Fruit fly (Drosophila melanogaster) whole organism: ENCODE data around the gene CG13040.

Experiments used
- CG8478 ChIP-seq: fragments of >200 bp; optimal IDR thresholded peaks from 2 replicates; lab custom pipeline; 2018; ENCODE audit warnings: inconsistent platforms
- Dll ChIP-seq: fragments of >200 bp; optimal IDR thresholded peaks from 2 replicates; lab custom pipeline; 2017
- EcR ChIP-seq, 2 experiments: fragments of >200 bp; optimal IDR thresholded peaks; 2 replicates each; lab custom pipeline; 2017; ENCODE audit warnings: missing biosample characterization in 2 of 2, missing genetic modification characterization in 2 of 2, missing genetic modification reagents in 2 of 2
- pan ChIP-seq: fragments of >200 bp; optimal IDR thresholded peaks from 2 replicates; lab custom pipeline; 2017
- psq ChIP-seq: fragments of >200 bp; optimal IDR thresholded peaks from 2 replicates; lab custom pipeline; 2017
- usp ChIP-seq: fragments of >200 bp; optimal IDR thresholded peaks from 2 replicates; lab custom pipeline; 2017; ENCODE audit warnings: missing biosample characterization, missing genetic modification characterization, mixed read lengths

Gene CG13040

DNA sequence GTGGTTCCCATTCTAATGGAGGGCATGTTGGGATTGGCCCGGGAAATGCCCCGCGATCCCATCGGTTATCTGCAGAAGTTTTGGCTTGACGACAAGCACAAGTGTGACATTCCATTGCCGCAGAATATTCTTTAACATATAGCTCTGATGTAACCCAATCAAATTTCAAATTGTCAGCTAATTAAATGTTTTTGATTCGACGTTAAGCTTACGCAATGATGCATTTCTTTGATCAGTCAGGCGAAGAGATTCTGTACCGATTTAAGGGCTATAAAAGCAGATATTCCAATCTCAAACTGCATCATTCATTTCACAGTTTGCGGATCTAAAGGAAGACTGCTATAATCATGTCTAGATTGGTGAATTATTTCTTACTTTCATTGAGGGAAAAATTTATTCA is 5.1 kb upstream of the CG13040 start, which contains the start of gene retinin:
Gene retinin (plus strand): TSS at position 301 of the 400 bp plus-strand sequence.
- TF ChIP-seq EcR (GFP tag; optimal IDR thresholded peaks at IDR 0.05; lab: Kevin White, UChicago) (no peak), usp (GFP tag; lab: Kevin White, UChicago) (no peak), pan (lab: Kevin White, UChicago) (no peak), psq (lab: Kevin White, UChicago) (no peak), Dll (lab: Kevin White, UChicago) (no peak), CG8478 (lab: Kevin White, UChicago) (no peak)

DNA sequence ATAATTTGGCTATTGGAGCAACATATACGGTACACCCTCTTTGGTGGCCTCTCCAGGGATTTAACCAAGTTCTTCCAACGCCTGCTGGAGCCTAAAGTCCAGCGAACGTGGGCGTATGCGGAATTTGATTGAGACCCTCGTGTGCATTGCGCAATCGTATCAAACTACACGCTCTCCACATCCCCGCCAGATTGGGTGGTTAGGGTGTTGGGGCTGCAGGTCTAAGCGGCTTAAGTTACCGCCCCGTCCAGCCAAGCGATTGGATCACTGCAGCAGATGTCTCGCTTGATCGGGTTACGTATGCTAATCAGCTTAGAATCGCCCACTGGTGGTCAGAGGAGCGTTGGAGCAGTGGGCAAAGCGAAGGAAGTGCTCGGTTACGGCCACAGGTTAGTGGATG is 4.2 kb upstream of the CG13040 start, which contains the start of gene CG33060:
Gene CG33060 (plus strand): TSS at position 301 of the 400 bp plus-strand sequence.
- TF ChIP-seq Dll (lab: Kevin White, UChicago) (no peak), psq (lab: Kevin White, UChicago) (no peak), EcR (GFP tag; optimal IDR thresholded peaks at IDR 0.05; lab: Kevin White, UChicago) (no peak), CG8478 (lab: Kevin White, UChicago) (no peak), usp (GFP tag; lab: Kevin White, UChicago) (no peak), pan (lab: Kevin White, UChicago) (no peak)

DNA sequence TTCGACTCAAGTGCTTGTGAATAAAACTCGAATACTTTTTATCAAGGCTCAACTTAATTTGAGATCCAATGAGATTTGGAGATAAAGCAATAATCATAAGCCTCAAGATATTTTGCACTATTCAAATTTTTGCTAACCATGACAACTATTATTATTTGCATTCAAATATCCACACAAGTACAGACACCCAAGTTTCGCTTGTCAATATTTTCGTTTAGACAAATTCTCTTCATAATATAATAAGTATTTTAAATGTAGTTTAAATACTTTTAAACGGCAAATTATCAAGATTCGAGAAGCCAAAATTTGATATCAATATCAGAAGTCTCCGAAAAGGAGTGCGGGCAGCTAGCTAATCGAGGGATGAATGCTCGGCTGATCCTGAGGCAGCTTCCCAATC is 2.9 kb upstream of the CG13040 start, which contains the start of gene CG33061:
Gene CG33061 (plus strand): TSS at position 301 of the 400 bp plus-strand sequence.
- no peak for TF ChIP-seq psq (lab: Kevin White, UChicago)
- TF ChIP-seq CG8478 (lab: Kevin White, UChicago) = no peak
- TF ChIP-seq EcR (GFP tag; optimal IDR thresholded peaks at IDR 0.05; lab: Kevin White, UChicago) = no peak
- no peak for TF ChIP-seq pan (lab: Kevin White, UChicago)
- no peak for TF ChIP-seq usp (GFP tag; lab: Kevin White, UChicago)
- TF ChIP-seq Dll (lab: Kevin White, UChicago) = no peak

DNA sequence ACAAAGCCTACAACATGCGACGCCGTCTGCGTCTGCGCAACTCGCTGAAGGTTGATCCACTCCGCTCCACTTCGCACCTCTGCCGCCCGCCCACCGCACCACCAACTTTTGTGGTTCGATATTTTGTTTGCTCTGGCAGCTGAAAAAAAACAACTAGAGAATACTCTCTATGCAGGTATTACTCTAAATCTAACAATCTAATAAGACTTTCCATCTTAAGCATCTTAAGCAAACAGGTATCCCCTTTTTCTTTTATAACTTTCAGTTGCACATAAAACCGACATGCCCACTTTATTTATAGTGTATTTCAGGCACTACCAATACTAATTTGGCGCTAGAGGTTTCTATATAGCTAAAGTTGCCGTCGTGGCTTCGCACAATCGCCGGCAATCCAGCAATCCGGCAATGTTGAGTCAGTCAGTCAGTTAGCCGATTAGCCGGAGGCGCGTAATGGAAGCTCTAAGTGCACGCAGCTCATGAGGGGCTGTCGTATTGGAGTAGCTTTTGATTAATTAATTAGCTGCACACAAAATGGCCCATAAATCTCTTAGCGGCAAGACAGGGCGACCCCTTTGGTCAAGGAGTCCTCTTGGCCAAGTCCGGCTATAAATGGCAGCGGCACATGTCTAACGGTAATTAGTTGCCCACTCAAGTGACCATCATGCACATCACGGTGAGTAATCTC is 1.8 kb upstream of the CG13040 start, which contains the start of gene CG13058:
Gene CG13058 (plus strand): TSS at position 635 of the 685 bp plus-strand sequence.
- TF ChIP-seq usp (GFP tag; lab: Kevin White, UChicago) = no peak

DNA sequence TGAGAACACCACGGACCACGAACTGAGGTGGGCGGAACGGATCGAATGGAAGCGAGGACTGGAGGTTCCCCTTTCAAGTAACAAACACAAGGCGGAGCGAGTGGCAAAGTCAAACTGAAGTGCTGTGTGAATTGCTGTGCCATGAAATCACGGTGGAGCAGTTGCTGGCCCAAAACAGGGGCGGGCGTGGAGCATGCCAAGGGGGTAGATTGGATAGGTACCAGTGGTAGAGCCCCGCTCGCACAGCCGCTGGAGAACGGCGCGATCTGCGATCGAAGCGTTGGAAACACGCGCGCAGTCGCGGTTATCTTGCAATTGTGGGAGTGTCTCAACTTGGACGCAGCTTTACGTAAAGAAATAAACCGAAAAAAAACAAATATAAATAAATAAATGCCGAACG is 1.2 kb upstream of the CG13040 start, which contains the start of gene CG13038:
Gene CG13038 (minus strand): TSS at position 118 of the 400 bp plus-strand sequence.
- TF ChIP-seq pan (lab: Kevin White, UChicago) (no peak), CG8478 (lab: Kevin White, UChicago) (no peak), usp (GFP tag; lab: Kevin White, UChicago) (no peak), psq (lab: Kevin White, UChicago) (no peak), Dll (lab: Kevin White, UChicago) (no peak), EcR (GFP tag; optimal IDR thresholded peaks at IDR 0.05; lab: Kevin White, UChicago) (no peak)

DNA sequence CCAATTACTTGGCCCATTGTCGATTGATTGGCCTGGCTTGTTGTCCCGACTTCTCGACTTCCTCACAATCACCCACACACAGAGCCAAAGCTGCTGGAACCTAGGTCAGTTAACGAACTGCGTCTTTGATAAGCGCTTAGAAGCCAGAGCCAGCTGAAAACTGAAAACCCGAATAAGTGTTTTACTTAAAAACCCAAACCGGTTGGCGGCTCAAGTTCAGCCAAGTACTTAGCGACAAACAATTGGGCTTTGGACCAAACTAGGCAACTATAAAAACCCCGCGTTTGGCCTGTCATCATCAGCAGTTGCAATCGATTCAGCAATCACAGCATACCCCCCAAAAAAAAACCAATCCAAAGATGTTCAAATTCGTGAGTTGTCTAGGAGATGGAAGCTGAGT is 3.2 kb downstream of the CG13040 start, which contains the start of gene CG13059:
Gene CG13059 (plus strand): TSS at position 301 of the 400 bp plus-strand sequence.
- TF ChIP-seq EcR (GFP tag; optimal IDR thresholded peaks at IDR 0.05; lab: Kevin White, UChicago) (no peak), CG8478 (lab: Kevin White, UChicago) (no peak), pan (lab: Kevin White, UChicago) (no peak), psq (lab: Kevin White, UChicago) (no peak), usp (GFP tag; lab: Kevin White, UChicago) (no peak), Dll (lab: Kevin White, UChicago) (no peak)

DNA sequence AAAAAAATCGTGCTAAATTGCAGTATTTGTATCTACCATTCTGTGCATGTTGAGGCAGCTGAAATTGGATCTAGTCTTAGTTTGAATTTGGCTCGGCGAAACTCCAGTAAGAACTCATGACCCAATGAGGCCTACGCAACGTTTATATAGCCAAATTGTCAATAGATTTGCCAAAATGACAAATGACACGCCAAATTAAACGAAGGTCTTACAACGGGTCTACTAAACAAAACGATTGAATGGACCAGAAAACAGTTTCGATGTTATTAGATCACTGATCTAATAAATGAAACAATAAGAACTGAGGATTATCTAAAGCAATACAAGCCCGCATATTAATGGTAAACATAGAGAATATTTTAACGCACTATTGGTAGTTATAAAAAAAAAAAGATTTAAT is 5.4 kb downstream of the CG13040 start, which contains the start of gene CG42718:
Gene CG42718 (minus strand): TSS at position 101 of the 400 bp plus-strand sequence.
- no peak for TF ChIP-seq Dll (lab: Kevin White, UChicago)
- no peak for TF ChIP-seq pan (lab: Kevin White, UChicago)
- TF ChIP-seq CG8478 (lab: Kevin White, UChicago) = no peak
- no peak for TF ChIP-seq psq (lab: Kevin White, UChicago)
- TF ChIP-seq EcR (GFP tag; optimal IDR thresholded peaks at IDR 0.05; lab: Kevin White, UChicago) = no peak
- no peak for TF ChIP-seq usp (GFP tag; lab: Kevin White, UChicago)

DNA sequence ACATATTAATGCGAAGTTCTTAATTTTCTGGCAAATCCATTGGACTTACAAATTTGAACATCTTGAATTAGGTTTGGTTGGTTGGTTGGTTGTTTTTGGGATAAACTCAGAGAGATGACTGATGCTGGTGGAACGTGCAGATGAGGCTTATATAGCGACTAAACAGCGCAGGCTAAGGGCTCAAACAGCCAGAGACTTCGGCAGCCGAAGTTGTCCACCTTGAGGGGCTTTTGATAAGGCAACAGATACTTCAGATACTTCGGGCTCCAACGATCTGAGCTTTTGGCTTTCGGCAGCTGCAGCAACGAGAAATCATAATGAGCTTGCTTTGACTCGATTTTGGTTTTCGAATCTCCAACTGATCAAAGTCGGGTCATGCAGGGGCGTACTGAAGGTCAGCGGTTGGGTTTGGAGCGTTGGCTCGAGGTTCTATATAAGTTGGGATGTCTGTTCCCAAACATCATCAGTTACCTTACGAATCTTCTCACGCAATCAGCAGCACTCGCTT is 7.1 kb downstream of the CG13040 start, which contains the start of the genes CG13041 and CG13060:
Gene CG13041 (minus strand): TSS at position 128 of the 508 bp plus-strand sequence.
Gene CG13060 (plus strand): TSS at position 458 of the 508 bp plus-strand sequence.
- TF ChIP-seq psq (lab: Kevin White, UChicago) (no peak), usp (GFP tag; lab: Kevin White, UChicago) (no peak), CG8478 (lab: Kevin White, UChicago) (no peak), Dll (lab: Kevin White, UChicago) (no peak), pan (lab: Kevin White, UChicago) (no peak), EcR (GFP tag; optimal IDR thresholded peaks at IDR 0.05; lab: Kevin White, UChicago) (no peak)

DNA sequence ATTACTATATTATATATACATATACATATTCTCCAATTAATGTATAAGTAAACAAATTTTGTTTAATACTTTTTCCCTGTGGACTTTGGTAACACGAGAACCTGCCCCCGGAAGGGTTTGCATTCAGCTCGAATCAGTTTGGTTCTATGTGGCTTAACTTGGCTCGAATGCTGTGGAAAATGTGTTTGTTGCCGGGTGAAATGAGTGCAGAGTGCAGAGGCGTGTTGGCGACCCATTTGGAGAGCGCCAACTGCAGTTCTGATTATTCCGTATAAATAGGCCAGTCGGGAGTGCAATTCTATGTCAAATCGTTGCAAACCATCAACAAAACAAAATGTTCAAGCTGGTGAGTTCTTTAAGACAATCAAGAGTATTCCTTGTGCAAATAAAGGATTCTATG is 8.8 kb downstream of the CG13040 start, which contains the start of gene Nplp3:
Gene Nplp3 (plus strand): TSS at position 301 of the 400 bp plus-strand sequence.
- TF ChIP-seq pan (lab: Kevin White, UChicago) (no peak), CG8478 (lab: Kevin White, UChicago) (no peak), usp (GFP tag; lab: Kevin White, UChicago) (no peak), psq (lab: Kevin White, UChicago) (no peak), EcR (GFP tag; optimal IDR thresholded peaks at IDR 0.05; lab: Kevin White, UChicago) (no peak), Dll (lab: Kevin White, UChicago) (no peak)

DNA sequence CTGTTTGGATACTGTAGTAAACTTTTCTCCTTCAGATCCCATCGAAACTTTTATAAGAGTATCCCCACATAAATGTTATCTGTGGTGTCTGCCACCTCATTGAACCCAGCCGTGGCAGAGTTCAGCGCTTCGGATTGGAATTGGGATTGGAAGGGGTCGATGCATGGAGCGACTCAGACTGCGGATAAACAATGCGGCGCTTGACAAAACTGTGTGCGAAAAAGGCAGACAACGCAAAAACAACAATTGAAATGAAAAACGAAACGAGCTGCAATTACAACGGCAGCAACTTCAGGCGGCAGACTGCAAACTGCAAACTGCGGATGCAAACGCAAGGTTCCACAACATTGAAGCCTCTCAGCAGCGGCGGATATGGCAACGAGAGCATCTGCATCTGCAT is 12.6 kb downstream of the CG13040 start, which contains the start of gene CG13062:
Gene CG13062 (plus strand): TSS at position 301 of the 400 bp plus-strand sequence.
- TF ChIP-seq Dll (lab: Kevin White, UChicago) (no peak), CG8478 (lab: Kevin White, UChicago) (no peak), psq (lab: Kevin White, UChicago) (no peak), pan (lab: Kevin White, UChicago) (no peak), usp (GFP tag; lab: Kevin White, UChicago) (no peak), EcR (GFP tag; optimal IDR thresholded peaks at IDR 0.05; lab: Kevin White, UChicago) (no peak)
